Fruit fly (Drosophila melanogaster) whole organism: ENCODE results near the gene CG13723.

Experiments
- CG8478 ChIP-seq: fragments of >200 bp; optimal IDR thresholded peaks from 2 replicates; lab custom pipeline; 2018; ENCODE audit warnings: inconsistent platforms
- Dll ChIP-seq: fragments of >200 bp; optimal IDR thresholded peaks from 2 replicates; lab custom pipeline; 2017
- EcR ChIP-seq, 2 experiments: fragments of >200 bp; optimal IDR thresholded peaks; 2 replicates each; lab custom pipeline; 2017; ENCODE audit warnings: missing biosample characterization in 2 of 2, missing genetic modification characterization in 2 of 2, missing genetic modification reagents in 2 of 2
- pan ChIP-seq: fragments of >200 bp; optimal IDR thresholded peaks from 2 replicates; lab custom pipeline; 2017
- psq ChIP-seq: fragments of >200 bp; optimal IDR thresholded peaks from 2 replicates; lab custom pipeline; 2017
- usp ChIP-seq: fragments of >200 bp; optimal IDR thresholded peaks from 2 replicates; lab custom pipeline; 2017; ENCODE audit warnings: missing biosample characterization, missing genetic modification characterization, mixed read lengths

The CG13723 gene

dm6 chr3L:17292205-17292604, 28.0 kb downstream of the CG13723 start:
- TF ChIP-seq psq (lab: Kevin White, UChicago) (no peak), EcR (GFP tag; optimal IDR thresholded peaks at IDR 0.05; lab: Kevin White, UChicago) (no peak), CG8478 (lab: Kevin White, UChicago) (no peak), Dll (lab: Kevin White, UChicago) (no peak), pan (lab: Kevin White, UChicago) (no peak), usp (no peak)

- TF ChIP-seq CG8478 (lab: Kevin White, UChicago) (no peak), psq (lab: Kevin White, UChicago) (no peak), pan (lab: Kevin White, UChicago) (no peak), EcR (GFP tag; optimal IDR thresholded peaks at IDR 0.05; lab: Kevin White, UChicago) (no peak), Dll (lab: Kevin White, UChicago) (no peak), usp (no peak)
Measured at dm6 chr3L:17310509-17310908, 46.3 kb downstream of the CG13723 start.
